Worm (Caenorhabditis elegans) whole organism, early embryonic: Measurements from ENCODE around the gene srx-133.

Experiments
- aly-1 ChIP-seq: sonication (generic microtip); optimal IDR thresholded peaks from 2 replicates; lab custom pipeline; 2016; ENCODE audit warnings: missing genetic modification characterization, missing compliant biosample characterization
- ama-1 ChIP-seq: fragments of 150-350 bp; optimal IDR thresholded peaks from 2 replicates; lab custom pipeline; 2014
- ets-7 ChIP-seq: sonication (generic microtip); optimal IDR thresholded peaks from 2 replicates; lab custom pipeline; 2016; ENCODE audit warnings: missing genotype, missing genetic modification characterization, missing compliant biosample characterization
- scrt-1 ChIP-seq: fragments of 200-800 bp; sonication (Bioruptor generic); IDR thresholded peaks from 2 replicates; pipeline ENCODE4 v1.3.6; 2022; ENCODE audit warnings: missing genetic modification characterization, missing compliant biosample characterization
- sea-1 ChIP-seq: fragments of 200-800 bp; sonication (Bioruptor generic); conservative IDR thresholded peaks from 2 replicates; pipeline ENCODE4 v1.3.6; 2022; ENCODE audit warnings: missing genetic modification characterization, missing compliant biosample characterization

DNA sequence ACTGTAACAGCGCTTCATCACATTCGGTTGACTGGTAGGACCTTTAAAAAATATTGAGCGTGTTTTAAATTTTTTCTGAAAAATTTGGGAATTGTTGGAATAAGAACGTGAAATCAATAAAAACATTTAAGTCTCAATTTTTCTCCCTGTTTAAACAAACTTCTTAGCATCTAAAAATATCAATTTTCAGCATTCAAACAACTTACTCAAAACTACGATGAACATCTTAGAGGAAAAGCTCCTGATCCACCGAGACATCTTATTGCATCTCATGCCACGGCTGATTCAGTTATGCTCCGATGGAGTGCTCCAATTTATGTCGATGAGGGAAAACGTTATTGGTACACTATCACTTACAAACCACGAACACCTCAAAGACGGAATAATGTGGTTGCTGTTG lies 49.3 kb upstream of the srx-133 start:
- no peak for TF ChIP-seq scrt-1 (GFP tag; lab: Robert Waterston, UW)
- no peak for TF ChIP-seq sea-1 (GFP tag; lab: Robert Waterston, UW)
- TF ChIP-seq ama-1 (lab: Kevin White, UChicago): no peak
- no peak for TF ChIP-seq aly-1 (tag; lab: Kevin White, UChicago)
- no peak for TF ChIP-seq ets-7
